Worm (Caenorhabditis elegans): ENCODE data around the gene flp-34.

DNA sequence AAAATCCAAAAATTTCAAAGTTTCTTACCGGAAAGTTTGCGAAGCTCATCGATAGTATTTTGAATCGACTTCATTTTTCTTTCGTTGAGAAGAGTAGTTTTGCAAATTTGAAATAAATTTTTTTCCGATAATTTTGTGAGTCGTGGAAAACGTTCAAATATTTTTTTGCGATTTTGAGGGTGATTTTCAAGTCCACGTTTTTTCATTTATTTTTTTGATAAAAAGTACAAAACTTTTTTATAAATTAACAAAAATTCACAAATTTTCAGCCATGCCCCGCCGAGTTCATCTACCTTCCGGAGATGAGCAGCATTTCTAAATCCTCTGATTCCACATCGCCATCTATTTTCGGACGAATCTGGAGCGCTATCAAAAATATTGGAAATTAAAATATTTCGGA is 34.3 kb upstream of the flp-34 start, which contains the start of gene K10C9.7:
- TF ChIP-seq syd-9 (tag; optimal IDR thresholded peaks at IDR 0.05) (no peak), ceh-9 (tag; optimal IDR thresholded peaks at IDR 0.05) (no peak), pax-1 (tag; optimal IDR thresholded peaks at IDR 0.05) (no peak)

All from whole organism, late embryonic.